Fruit fly (Drosophila melanogaster) whole organism, embryonic: Measurements from ENCODE around the gene serp.

Experiments
- Adf1 ChIP-seq: fragments of 200-800 bp; sonication (Bioruptor generic); IDR thresholded peaks from 2 replicates; pipeline ENCODE4 v1.3.6; 2022; ENCODE audit warnings: missing biosample characterization, missing genetic modification characterization
- CG10321 ChIP-seq: fragments of 200-800 bp; sonication (Bioruptor generic); IDR thresholded peaks from 2 replicates; pipeline ENCODE4 v1.3.6; 2022; ENCODE audit warnings: missing biosample characterization, missing genetic modification characterization
- CG13123 ChIP-seq: fragments of 200-800 bp; sonication (Bioruptor generic); optimal IDR thresholded peaks from 2 replicates; lab custom pipeline; 2016; ENCODE audit warnings: missing biosample characterization, missing genetic modification characterization
- CG1832 ChIP-seq: fragments of 200-800 bp; sonication (Bioruptor generic); optimal IDR thresholded peaks from 2 replicates; lab custom pipeline; 2017; ENCODE audit warnings: missing biosample characterization, mild to moderate bottlenecking, missing genetic modification characterization, inconsistent platforms
- CG31365 ChIP-seq: fragments of 200-800 bp; sonication (Bioruptor generic); optimal IDR thresholded peaks from 2 replicates; lab custom pipeline; 2018; ENCODE audit warnings: missing biosample characterization, mild to moderate bottlenecking, missing genetic modification characterization
- CG32767 ChIP-seq: fragments of 200-800 bp; sonication (Bioruptor generic); IDR thresholded peaks from 2 replicates; pipeline ENCODE4 v1.3.6; 2022; ENCODE audit warnings: missing biosample characterization, missing genetic modification characterization
- CG34224 ChIP-seq: fragments of 200-800 bp; sonication (Bioruptor generic); IDR thresholded peaks from 3 replicates; pipeline ENCODE4 v1.3.6; 2022; ENCODE audit warnings: missing biosample characterization, missing genetic modification characterization; ENCODE audit not compliant: partially characterized antibody
- CG4854 ChIP-seq: fragments of 200-800 bp; sonication (Bioruptor generic); optimal IDR thresholded peaks from 2 replicates; lab custom pipeline; 2016; ENCODE audit warnings: missing biosample characterization, missing genetic modification characterization, inconsistent platforms
- CG7786 ChIP-seq: fragments of 200-800 bp; sonication (Bioruptor generic); optimal IDR thresholded peaks from 2 replicates; lab custom pipeline; 2016; ENCODE audit warnings: missing biosample characterization, missing genetic modification characterization
- CG8281 ChIP-seq: fragments of 200-800 bp; sonication (Bioruptor generic); optimal IDR thresholded peaks from 2 replicates; lab custom pipeline; 2018; ENCODE audit warnings: missing biosample characterization, mild to moderate bottlenecking, missing genetic modification characterization, moderate library complexity
- CG8478 ChIP-seq: fragments of >200 bp; optimal IDR thresholded peaks from 2 replicates; lab custom pipeline; 2018
- CG9215 ChIP-seq: fragments of 200-800 bp; sonication (Bioruptor generic); IDR thresholded peaks from 2 replicates; pipeline ENCODE4 v1.3.6; 2022; ENCODE audit warnings: missing biosample characterization, missing genetic modification characterization
- E2f1 ChIP-seq: fragments of 200-800 bp; sonication (Bioruptor generic); IDR thresholded peaks from 2 replicates; pipeline ENCODE4 v1.3.6; 2022; ENCODE audit warnings: missing biosample characterization, missing genetic modification characterization
- Ets97D ChIP-seq: fragments of 200-800 bp; sonication (Bioruptor generic); optimal IDR thresholded peaks from 3 replicates; lab custom pipeline; 2016; ENCODE audit warnings: missing biosample characterization, missing genetic modification characterization
- H2.0 ChIP-seq: fragments of 200-800 bp; sonication (Bioruptor generic); IDR thresholded peaks from 2 replicates; pipeline ENCODE4 v1.3.6; 2022; ENCODE audit warnings: missing biosample characterization, missing genetic modification characterization
- Jarid2 ChIP-seq: fragments of 200-800 bp; sonication (Bioruptor generic); optimal IDR thresholded peaks from 3 replicates; lab custom pipeline; 2017; ENCODE audit warnings: mild to moderate bottlenecking, missing biosample characterization, missing genetic modification reagents, missing genetic modification characterization
- Med ChIP-seq: fragments of 200-800 bp; sonication (Bioruptor generic); peaks from one replicate; lab custom pipeline; 2016; ENCODE audit warnings: missing biosample characterization, missing genetic modification characterization, mild to moderate bottlenecking, inconsistent platforms, moderate library complexity
- Mes4 ChIP-seq: fragments of 200-800 bp; sonication (Bioruptor generic); optimal IDR thresholded peaks from 2 replicates; lab custom pipeline; 2016; ENCODE audit warnings: missing biosample characterization, missing genetic modification characterization
- Nf-YA ChIP-seq: fragments of 200-800 bp; sonication (Bioruptor generic); IDR thresholded peaks from 2 replicates; pipeline ENCODE4 v1.3.6; 2022; ENCODE audit warnings: missing biosample characterization, missing genetic modification characterization
- Nf-YB ChIP-seq: fragments of 200-800 bp; sonication (Bioruptor generic); optimal IDR thresholded peaks from 3 replicates; lab custom pipeline; 2019; ENCODE audit warnings: missing biosample characterization, mild to moderate bottlenecking, missing genetic modification characterization, moderate library complexity
- Nf-YC ChIP-seq: fragments of 200-800 bp; optimal IDR thresholded peaks from 3 replicates; lab custom pipeline; 2019; ENCODE audit warnings: missing biosample characterization, mild to moderate bottlenecking, missing genetic modification characterization, moderate library complexity
- Opbp ChIP-seq: fragments of 200-800 bp; sonication (Bioruptor generic); IDR thresholded peaks from 3 replicates; pipeline ENCODE4 v1.3.6; 2022; ENCODE audit warnings: missing biosample characterization, missing genetic modification characterization; ENCODE audit not compliant: partially characterized antibody
- Six4 ChIP-seq: fragments of 200-800 bp; sonication (Bioruptor generic); optimal IDR thresholded peaks from 2 replicates; lab custom pipeline; 2016; ENCODE audit warnings: missing biosample characterization, missing genetic modification characterization
- Trl ChIP-seq, 3 experiments: fragments of >200 bp in 2 of 3; fragments of 200-800 bp in 1 of 3; sonication (Bioruptor generic) in 1 of 3; optimal IDR thresholded peaks; 2 replicates in 1 of 3; 3 replicates in 2 of 3; lab custom pipeline; 2016 to 2017; ENCODE audit warnings: missing biosample characterization in 1 of 3, missing genetic modification characterization in 1 of 3
- abd-A ChIP-seq: fragments of 200-800 bp; sonication (Bioruptor generic); optimal IDR thresholded peaks from 3 replicates; lab custom pipeline; 2019; ENCODE audit warnings: missing biosample characterization, mild to moderate bottlenecking, missing genetic modification characterization, moderate library complexity
- ac ChIP-seq: fragments of 200-800 bp; sonication (Bioruptor generic); optimal IDR thresholded peaks from 3 replicates; lab custom pipeline; 2017; ENCODE audit warnings: missing biosample characterization, mild to moderate bottlenecking, missing genetic modification characterization
- aop ChIP-seq: fragments of 200-800 bp; sonication (Bioruptor generic); IDR thresholded peaks from 2 replicates; pipeline ENCODE4 v1.3.6; 2022; ENCODE audit warnings: missing biosample characterization, missing genetic modification characterization
- cas ChIP-seq: fragments of 200-800 bp; sonication (Bioruptor generic); IDR thresholded peaks from 2 replicates; pipeline ENCODE4 v1.3.6; 2022; ENCODE audit warnings: missing biosample characterization, missing genetic modification characterization
- cato ChIP-seq: fragments of 200-800 bp; sonication (Bioruptor generic); optimal IDR thresholded peaks from 2 replicates; lab custom pipeline; 2016; ENCODE audit warnings: missing biosample characterization, missing genetic modification characterization, borderline replicate concordance
- cg ChIP-seq: fragments of 200-800 bp; sonication (Bioruptor generic); optimal IDR thresholded peaks from 3 replicates; lab custom pipeline; 2019; ENCODE audit warnings: missing biosample characterization, mild to moderate bottlenecking, missing genetic modification characterization, moderate library complexity
- chm ChIP-seq: fragments of 200-800 bp; sonication (Bioruptor generic); IDR thresholded peaks from 2 replicates; pipeline ENCODE4 v1.3.6; 2022; ENCODE audit warnings: missing biosample characterization, missing genetic modification characterization
- gcm ChIP-seq: fragments of 200-800 bp; sonication (Bioruptor generic); optimal IDR thresholded peaks from 2 replicates; lab custom pipeline; 2019; ENCODE audit warnings: missing biosample characterization, mild to moderate bottlenecking, missing genetic modification characterization, moderate library complexity
- lov ChIP-seq, 2 experiments: fragments of 200-800 bp in 1 of 2; fragments of >200 bp in 1 of 2; sonication (Bioruptor generic) in 1 of 2; IDR thresholded peaks in 1 of 2; optimal IDR thresholded peaks in 1 of 2; 2 replicates in 1 of 2; 3 replicates in 1 of 2; pipeline versions ENCODE4 v1.3.6 to Lab custom; 2017 to 2022; ENCODE audit warnings: missing biosample characterization in 1 of 2, missing genetic modification characterization in 1 of 2
- phol ChIP-seq: fragments of 200-800 bp; sonication (Bioruptor generic); optimal IDR thresholded peaks from 3 replicates; lab custom pipeline; 2018; ENCODE audit warnings: missing biosample characterization, mild to moderate bottlenecking, missing genetic modification characterization, moderate library complexity
- pros ChIP-seq: fragments of 200-800 bp; sonication (Bioruptor generic); optimal IDR thresholded peaks from 3 replicates; lab custom pipeline; 2019; ENCODE audit warnings: missing biosample characterization, mild to moderate bottlenecking, missing genetic modification characterization, moderate library complexity
- sens ChIP-seq: fragments of 200-800 bp; sonication (Bioruptor generic); peaks from one replicate; lab custom pipeline; 2016; ENCODE audit warnings: missing biosample characterization, missing genetic modification characterization
- twi ChIP-seq: fragments of 200-800 bp; optimal IDR thresholded peaks from 2 replicates; lab custom pipeline; 2019; ENCODE audit warnings: missing biosample characterization, mild to moderate bottlenecking, missing genetic modification characterization, moderate library complexity
- tx ChIP-seq: fragments of 200-800 bp; sonication (Bioruptor generic); optimal IDR thresholded peaks from 2 replicates; lab custom pipeline; 2016; ENCODE audit warnings: missing biosample characterization, missing genetic modification characterization
- zen ChIP-seq: fragments of 200-800 bp; sonication (Bioruptor generic); optimal IDR thresholded peaks from 3 replicates; lab custom pipeline; 2018; ENCODE audit warnings: missing biosample characterization, mild to moderate bottlenecking, missing genetic modification characterization, moderate library complexity
- zen2 ChIP-seq: fragments of 200-800 bp; sonication (Bioruptor generic); IDR thresholded peaks from 3 replicates; pipeline ENCODE4 v1.3.6; 2022; ENCODE audit warnings: missing biosample characterization, missing genetic modification characterization; ENCODE audit not compliant: partially characterized antibody
- zf30C ChIP-seq: fragments of 200-800 bp; sonication (Bioruptor generic); optimal IDR thresholded peaks from 3 replicates; lab custom pipeline; 2018; ENCODE audit warnings: missing biosample characterization, mild to moderate bottlenecking, missing genetic modification characterization

Gene serp

DNA sequence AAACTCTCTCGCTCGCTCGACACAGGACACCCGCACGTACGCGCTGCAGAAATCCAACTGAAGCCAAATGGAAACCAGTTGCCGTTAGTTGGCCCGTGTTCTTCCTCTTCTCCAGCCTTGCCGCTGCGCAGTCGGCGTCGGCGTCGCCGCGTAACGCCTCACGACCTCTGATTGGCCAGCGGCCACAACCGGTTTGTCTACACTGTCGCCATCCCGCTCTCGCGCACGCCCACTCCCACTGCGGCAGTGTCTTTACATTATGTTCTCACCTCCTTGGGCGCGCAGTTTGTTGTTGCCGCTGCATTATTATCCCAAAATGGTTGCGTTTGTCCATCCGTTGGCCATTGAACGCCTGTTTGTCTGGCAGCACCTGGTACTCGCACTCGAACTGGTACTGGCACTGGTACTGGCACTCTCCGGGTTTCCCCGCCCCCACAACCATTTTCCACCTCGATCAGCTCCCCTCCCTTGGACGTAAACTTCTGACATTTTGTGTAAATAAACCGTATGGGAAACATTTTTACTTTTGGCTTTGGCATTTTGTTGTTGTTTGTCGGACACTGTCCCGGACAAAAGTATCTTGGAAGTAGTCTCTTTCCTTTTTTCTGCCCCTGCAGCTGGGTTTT lies 44.1 kb downstream of the serp start, which contains the start of gene tey (continued):
- TF ChIP-seq Nf-YB (GFP tag; lab: Kevin White, UChicago): peak; percentile 99
- TF ChIP-seq Jarid2 (GFP tag; lab: Kevin White, UChicago): peak; percentile 83
- peak; percentile 31 for TF ChIP-seq sens (GFP tag; lab: Kevin White, UChicago)
- TF ChIP-seq cas (GFP tag; lab: Robert Waterston, UW): no peak
- no peak for TF ChIP-seq lov (optimal IDR thresholded peaks at IDR 0.05; lab: Kevin White, UChicago)
- 0 out of 3 replicates have a peak, but pooled peaks have one; percentile 11 for TF ChIP-seq lov (GFP tag; IDR thresholded peaks at IDR 0.05; lab: Robert Waterston, UW)
- TF ChIP-seq CG4854 (GFP tag; lab: Kevin White, UChicago): no peak
- peak; percentile 69 for TF ChIP-seq CG8478 (lab: Kevin White, UChicago)
- TF ChIP-seq Adf1 (GFP tag; lab: Robert Waterston, UW): peak; percentile 96
- peak; percentile 25 for TF ChIP-seq phol (tag; lab: Kevin White, UChicago)
- 0 out of 3 replicates have a peak, but pooled peaks have one; percentile 20 for TF ChIP-seq Opbp (GFP tag; lab: Robert Waterston, UW)
- TF ChIP-seq Mes4: no peak
- peak; percentile 89 for TF ChIP-seq CG1832 (GFP tag; lab: Kevin White, UChicago)
- no peak for TF ChIP-seq CG8281 (tag; lab: Kevin White, UChicago)
- 0 out of 3 replicates have a peak, but pooled peaks have one; percentile 37 for TF ChIP-seq zen2 (GFP tag; lab: Robert Waterston, UW)
- TF ChIP-seq aop (GFP tag; lab: Robert Waterston, UW): no peak
- TF ChIP-seq gcm (GFP tag; lab: Kevin White, UChicago): peak; percentile 43
- TF ChIP-seq CG9215 (GFP tag; lab: Robert Waterston, UW): no peak
- TF ChIP-seq CG31365: no peak
- no peak for TF ChIP-seq zf30C (GFP tag; lab: Kevin White, UChicago)
- peak; percentile 12 for TF ChIP-seq twi (tag; lab: Kevin White, UChicago)
- TF ChIP-seq Nf-YC (tag; lab: Kevin White, UChicago): peak; percentile 99
- no peak for TF ChIP-seq tx (GFP tag; lab: Kevin White, UChicago)
- TF ChIP-seq cato (GFP tag; lab: Kevin White, UChicago): no peak
- TF ChIP-seq CG7786: no peak
- TF ChIP-seq Nf-YA (GFP tag; lab: Robert Waterston, UW): peak; percentile 91
- TF ChIP-seq H2.0: no peak
- TF ChIP-seq Ets97D (GFP tag; lab: Kevin White, UChicago): peak; percentile 0
- TF ChIP-seq abd-A (tag; lab: Kevin White, UChicago): peak; percentile 1
- TF ChIP-seq E2f1 (GFP tag; lab: Robert Waterston, UW): 0 out of 2 replicates have a peak, but pooled peaks have one; percentile 12
- 0 out of 2 replicates have a peak, but pooled peaks have one; percentile 14 for TF ChIP-seq CG32767 (GFP tag; lab: Robert Waterston, UW)
- TF ChIP-seq zen (tag; lab: Kevin White, UChicago): peak; percentile 29
- TF ChIP-seq cg (GFP tag; lab: Kevin White, UChicago): peak; percentile 19
- peak; percentile 96 for TF ChIP-seq CG10321 (GFP tag; lab: Robert Waterston, UW)
- 0 out of 2 replicates have a peak, but pooled peaks have one; percentile 35 for TF ChIP-seq chm (GFP tag; lab: Robert Waterston, UW)
- peak; percentile 8 for TF ChIP-seq Med
- TF ChIP-seq CG13123 (GFP tag; lab: Kevin White, UChicago): no peak
- TF ChIP-seq ac (GFP tag; lab: Kevin White, UChicago): peak; percentile 37
- no peak for TF ChIP-seq Six4
- TF ChIP-seq Trl (optimal IDR thresholded peaks at IDR 0.05; lab: Kevin White, UChicago): peak in 1 of 2 experiments; percentile 5
- TF ChIP-seq Trl (GFP tag; optimal IDR thresholded peaks at IDR 0.05; lab: Kevin White, UChicago): no peak
- TF ChIP-seq CG34224: 0 out of 3 replicates have a peak, but pooled peaks have one; percentile 29
- peak; percentile 43 for TF ChIP-seq pros (GFP tag; lab: Kevin White, UChicago)
